Fruit fly (Drosophila melanogaster) whole organism, prepupa: ENCODE data around the gene CG14132.

Experiments used
- CG11294 ChIP-seq: fragments of 200-800 bp; sonication (Bioruptor generic); IDR thresholded peaks from 2 replicates; pipeline ENCODE4 v1.3.6; 2022; ENCODE audit warnings: missing biosample characterization, missing genetic modification characterization
- CG11762 ChIP-seq: fragments of 200-800 bp; sonication (Bioruptor generic); optimal IDR thresholded peaks from 3 replicates; lab custom pipeline; 2016; ENCODE audit warnings: missing biosample characterization, missing genetic modification characterization; ENCODE audit not compliant: insufficient read depth
- CG11902 ChIP-seq: fragments of 200-800 bp; sonication (Bioruptor generic); optimal IDR thresholded peaks from 3 replicates; lab custom pipeline; 2016; ENCODE audit warnings: missing biosample characterization, missing genetic modification characterization
- CG15336 ChIP-seq: fragments of 200-800 bp; sonication (Bioruptor generic); IDR thresholded peaks from 2 replicates; pipeline ENCODE4 v1.3.6; 2022; ENCODE audit warnings: missing biosample characterization, missing genetic modification characterization
- CG1621 ChIP-seq: fragments of 200-800 bp; sonication (Bioruptor generic); optimal IDR thresholded peaks from 3 replicates; lab custom pipeline; 2018; ENCODE audit warnings: missing biosample characterization, mild to moderate bottlenecking, missing genetic modification characterization
- CG16779 ChIP-seq: fragments of 200-800 bp; sonication (Bioruptor generic); optimal IDR thresholded peaks from 3 replicates; lab custom pipeline; 2017; ENCODE audit warnings: missing biosample characterization, mild to moderate bottlenecking, missing genetic modification characterization
- CG34406 ChIP-seq: fragments of 200-800 bp; sonication (Bioruptor generic); optimal IDR thresholded peaks from 3 replicates; lab custom pipeline; 2016; ENCODE audit warnings: missing biosample characterization, missing genetic modification characterization
- CG3919 ChIP-seq: fragments of 200-800 bp; sonication (Bioruptor generic); optimal IDR thresholded peaks from 3 replicates; lab custom pipeline; 2016; ENCODE audit warnings: missing biosample characterization, missing genetic modification characterization
- CG4318 ChIP-seq: fragments of 200-800 bp; sonication (Bioruptor generic); optimal IDR thresholded peaks from 3 replicates; lab custom pipeline; 2017; ENCODE audit warnings: missing biosample characterization, mild to moderate bottlenecking, missing genetic modification characterization
- CG6163 ChIP-seq: fragments of 200-800 bp; sonication (Bioruptor generic); IDR thresholded peaks from 3 replicates; pipeline ENCODE4 v1.3.6; 2022; ENCODE audit warnings: missing biosample characterization, missing genetic modification characterization
- CG6792 ChIP-seq: fragments of 200-800 bp; sonication (Bioruptor generic); optimal IDR thresholded peaks from 3 replicates; lab custom pipeline; 2016; ENCODE audit warnings: missing biosample characterization, missing genetic modification characterization
- CG6808 ChIP-seq: fragments of 200-800 bp; sonication (Bioruptor generic); optimal IDR thresholded peaks from 3 replicates; lab custom pipeline; 2017; ENCODE audit warnings: missing biosample characterization, missing genetic modification characterization, mild to moderate bottlenecking, moderate library complexity, missing genetic modification reagents
- CG6854 ChIP-seq: fragments of 200-800 bp; sonication (Bioruptor generic); optimal IDR thresholded peaks from 2 replicates; lab custom pipeline; 2017; ENCODE audit warnings: missing biosample characterization, mild to moderate bottlenecking, missing genetic modification characterization
- CG8119 ChIP-seq: fragments of 200-800 bp; sonication (Bioruptor generic); IDR thresholded peaks from 3 replicates; pipeline ENCODE4 v1.3.6; 2022; ENCODE audit warnings: missing biosample characterization, missing genetic modification characterization
- CG8319 ChIP-seq: fragments of 200-800 bp; sonication (Bioruptor generic); optimal IDR thresholded peaks from 3 replicates; lab custom pipeline; 2016; ENCODE audit warnings: missing biosample characterization, missing genetic modification characterization
- CG8632 ChIP-seq: fragments of 200-800 bp; sonication (Bioruptor generic); optimal IDR thresholded peaks from 3 replicates; lab custom pipeline; 2016; ENCODE audit warnings: missing biosample characterization, missing genetic modification characterization
- Eip75B ChIP-seq: fragments of 200-800 bp; sonication (Bioruptor generic); optimal IDR thresholded peaks from 3 replicates; lab custom pipeline; 2016; ENCODE audit warnings: missing biosample characterization, missing genetic modification characterization
- Eip78C ChIP-seq: fragments of 200-800 bp; sonication (Bioruptor generic); peaks from one replicate; lab custom pipeline; 2016; ENCODE audit warnings: missing biosample characterization, missing genetic modification characterization
- Eip93F ChIP-seq: fragments of 200-800 bp; sonication (Bioruptor generic); optimal IDR thresholded peaks from 2 replicates; lab custom pipeline; 2016; ENCODE audit warnings: missing biosample characterization, mild to moderate bottlenecking, missing genetic modification characterization
- Ets21C ChIP-seq: fragments of 200-800 bp; sonication (Bioruptor generic); optimal IDR thresholded peaks from 3 replicates; lab custom pipeline; 2016; ENCODE audit warnings: missing biosample characterization, missing genetic modification characterization
- Ets96B ChIP-seq: fragments of 200-800 bp; optimal IDR thresholded peaks from 2 replicates; lab custom pipeline; 2019; ENCODE audit warnings: missing biosample characterization, mild to moderate bottlenecking, missing genetic modification characterization, moderate library complexity
- Lpt ChIP-seq: fragments of 200-800 bp; sonication (Bioruptor generic); optimal IDR thresholded peaks from 3 replicates; lab custom pipeline; 2016; ENCODE audit warnings: missing biosample characterization, missing genetic modification characterization
- Smox ChIP-seq: fragments of 200-800 bp; sonication (Bioruptor generic); optimal IDR thresholded peaks from 3 replicates; lab custom pipeline; 2016; ENCODE audit warnings: missing biosample characterization, missing genetic modification characterization
- Sox102F ChIP-seq: fragments of 200-800 bp; sonication (Bioruptor generic); optimal IDR thresholded peaks from 2 replicates; lab custom pipeline; 2016; ENCODE audit warnings: missing biosample characterization, mild to moderate bottlenecking, missing genetic modification characterization
- Sox14 ChIP-seq: fragments of 200-800 bp; sonication (Bioruptor generic); optimal IDR thresholded peaks from 3 replicates; lab custom pipeline; 2016; ENCODE audit warnings: missing biosample characterization, missing genetic modification characterization
- acj6 ChIP-seq: fragments of 200-800 bp; sonication (Bioruptor generic); optimal IDR thresholded peaks from 3 replicates; lab custom pipeline; 2016; ENCODE audit warnings: missing biosample characterization, missing genetic modification characterization
- cyc ChIP-seq: fragments of 200-800 bp; sonication (Bioruptor generic); optimal IDR thresholded peaks from 3 replicates; lab custom pipeline; 2016; ENCODE audit warnings: missing biosample characterization, missing genetic modification characterization
- dac ChIP-seq: fragments of 200-800 bp; sonication (Bioruptor generic); optimal IDR thresholded peaks from 2 replicates; lab custom pipeline; 2017; ENCODE audit warnings: missing biosample characterization, mild to moderate bottlenecking, missing genetic modification characterization
- eg ChIP-seq: fragments of 200-800 bp; sonication (Bioruptor generic); IDR thresholded peaks from 3 replicates; pipeline ENCODE4 v1.3.6; 2022; ENCODE audit warnings: missing biosample characterization, missing genetic modification characterization
- fd59A ChIP-seq: fragments of 200-800 bp; sonication (Bioruptor generic); optimal IDR thresholded peaks from 2 replicates; lab custom pipeline; 2017; ENCODE audit warnings: missing biosample characterization, mild to moderate bottlenecking, missing genetic modification characterization, missing genetic modification reagents
- fd85E ChIP-seq: fragments of 200-800 bp; sonication (Bioruptor generic); optimal IDR thresholded peaks from 3 replicates; lab custom pipeline; 2016; ENCODE audit warnings: missing biosample characterization, missing genetic modification characterization
- lz ChIP-seq: fragments of 200-800 bp; sonication (Bioruptor generic); optimal IDR thresholded peaks from 3 replicates; lab custom pipeline; 2016; ENCODE audit warnings: missing biosample characterization, missing genetic modification characterization
- net ChIP-seq: fragments of 200-800 bp; sonication (Bioruptor generic); optimal IDR thresholded peaks from 3 replicates; lab custom pipeline; 2016; ENCODE audit warnings: missing biosample characterization, missing genetic modification characterization
- pdm3 ChIP-seq: fragments of 200-800 bp; sonication (Bioruptor generic); optimal IDR thresholded peaks from 3 replicates; lab custom pipeline; 2016; ENCODE audit warnings: missing biosample characterization, missing genetic modification characterization
- salr ChIP-seq, 2 experiments: fragments of 200-800 bp; sonication (Bioruptor generic); optimal IDR thresholded peaks; 3 replicates each; lab custom pipeline; 2016 to 2018; ENCODE audit warnings: missing biosample characterization in 2 of 2, missing genetic modification characterization in 2 of 2, mild to moderate bottlenecking in 1 of 2
- spab ChIP-seq: fragments of 200-800 bp; sonication (Bioruptor generic); optimal IDR thresholded peaks from 2 replicates; lab custom pipeline; 2017; ENCODE audit warnings: missing biosample characterization, mild to moderate bottlenecking, missing genetic modification characterization, missing genetic modification reagents
- ss ChIP-seq, 2 experiments: fragments of 200-800 bp; sonication (Bioruptor generic); optimal IDR thresholded peaks; 2 replicates in 1 of 2; 3 replicates in 1 of 2; lab custom pipeline; 2017 to 2018; ENCODE audit warnings: mild to moderate bottlenecking in 2 of 2, missing biosample characterization in 2 of 2, missing genetic modification characterization in 2 of 2, moderate library complexity in 1 of 2
- topi ChIP-seq: fragments of 200-800 bp; sonication (Bioruptor generic); optimal IDR thresholded peaks from 3 replicates; lab custom pipeline; 2016; ENCODE audit warnings: missing biosample characterization, missing genetic modification characterization
- vri ChIP-seq: fragments of 200-800 bp; sonication (Bioruptor generic); optimal IDR thresholded peaks from 3 replicates; lab custom pipeline; 2016; ENCODE audit warnings: missing biosample characterization, mild to moderate bottlenecking, missing genetic modification characterization

Gene CG14132

DNA sequence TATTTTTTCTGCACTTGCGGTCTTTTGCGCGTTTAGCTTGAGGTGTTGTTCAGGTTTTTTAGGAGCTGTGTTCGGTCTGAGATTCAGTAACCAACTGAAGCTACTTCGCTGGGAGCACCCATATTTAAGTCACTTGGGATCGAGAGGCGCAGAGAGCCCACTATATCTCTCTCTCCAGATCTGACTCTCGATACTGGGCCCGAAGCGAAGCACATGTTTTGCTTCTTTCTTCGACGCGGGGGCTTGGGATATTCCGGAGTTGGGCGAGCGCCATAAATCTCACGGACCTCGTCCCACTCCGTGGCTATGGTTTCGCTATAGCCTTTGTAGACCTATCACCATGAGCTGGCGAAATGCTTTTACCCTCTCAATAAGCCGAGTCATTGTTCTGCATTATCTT is at the start of gene CG14132:
Gene CG14132, minus strand, starts transcription at position 99 of the 400 bp plus-strand sequence.
- peak; percentile 22 for TF ChIP-seq CG3919 (GFP tag; lab: Kevin White, UChicago)
- no peak for TF ChIP-seq CG8319 (GFP tag; lab: Kevin White, UChicago)
- TF ChIP-seq Sox14 (GFP tag; lab: Kevin White, UChicago) = no peak
- no peak for TF ChIP-seq CG11762 (GFP tag; lab: Kevin White, UChicago)
- TF ChIP-seq CG6792 (GFP tag; lab: Kevin White, UChicago) = no peak
- no peak for TF ChIP-seq Eip93F (GFP tag; lab: Kevin White, UChicago)
- TF ChIP-seq CG4318 (GFP tag; lab: Kevin White, UChicago) = no peak
- no peak for TF ChIP-seq lz (GFP tag; lab: Kevin White, UChicago)
- no peak for TF ChIP-seq fd85E (GFP tag; lab: Kevin White, UChicago)
- peak; percentile 13 for TF ChIP-seq CG6808 (GFP tag; lab: Kevin White, UChicago)
- peak; percentile 36 for TF ChIP-seq CG6854 (GFP tag; lab: Kevin White, UChicago)
- no peak for TF ChIP-seq Sox102F (GFP tag; lab: Kevin White, UChicago)
- TF ChIP-seq CG1621 (tag; lab: Kevin White, UChicago) = peak; percentile 91
- 0 out of 2 replicates have a peak, but pooled peaks have one; percentile 28 for TF ChIP-seq CG15336 (GFP tag; lab: Robert Waterston, UW)
- no peak for TF ChIP-seq spab (GFP tag; lab: Kevin White, UChicago)
- peak; percentile 2 for TF ChIP-seq Eip75B (GFP tag; lab: Kevin White, UChicago)
- no peak for TF ChIP-seq CG11902 (GFP tag; lab: Kevin White, UChicago)
- no peak for TF ChIP-seq Smox (GFP tag; lab: Kevin White, UChicago)
- TF ChIP-seq CG11294 (GFP tag; lab: Robert Waterston, UW) = no peak
- 0 out of 3 replicates have a peak, but pooled peaks have one; percentile 31 for TF ChIP-seq CG8119 (GFP tag; lab: Robert Waterston, UW)
- TF ChIP-seq eg (GFP tag; lab: Robert Waterston, UW) = 0 out of 3 replicates have a peak, but pooled peaks have one; percentile 39
- no peak for TF ChIP-seq fd59A
- TF ChIP-seq Eip78C (GFP tag; lab: Kevin White, UChicago) = peak; percentile 31
- no peak for TF ChIP-seq Lpt (GFP tag; lab: Kevin White, UChicago)
- peak; percentile 0 for TF ChIP-seq net
- no peak for TF ChIP-seq topi (GFP tag; lab: Kevin White, UChicago)
- TF ChIP-seq CG8632 (GFP tag; lab: Kevin White, UChicago) = no peak
- TF ChIP-seq CG6163 (GFP tag; lab: Robert Waterston, UW) = no peak
- TF ChIP-seq vri (GFP tag; lab: Kevin White, UChicago) = no peak
- TF ChIP-seq cyc = no peak
- TF ChIP-seq CG34406 (GFP tag; lab: Kevin White, UChicago) = no peak
- no peak for TF ChIP-seq salr (GFP tag; optimal IDR thresholded peaks at IDR 0.05; lab: Kevin White, UChicago)
- TF ChIP-seq Ets21C (GFP tag; lab: Kevin White, UChicago) = no peak
- TF ChIP-seq pdm3 (GFP tag; lab: Kevin White, UChicago) = no peak
- no peak for TF ChIP-seq CG16779 (tag; lab: Kevin White, UChicago)

DNA sequence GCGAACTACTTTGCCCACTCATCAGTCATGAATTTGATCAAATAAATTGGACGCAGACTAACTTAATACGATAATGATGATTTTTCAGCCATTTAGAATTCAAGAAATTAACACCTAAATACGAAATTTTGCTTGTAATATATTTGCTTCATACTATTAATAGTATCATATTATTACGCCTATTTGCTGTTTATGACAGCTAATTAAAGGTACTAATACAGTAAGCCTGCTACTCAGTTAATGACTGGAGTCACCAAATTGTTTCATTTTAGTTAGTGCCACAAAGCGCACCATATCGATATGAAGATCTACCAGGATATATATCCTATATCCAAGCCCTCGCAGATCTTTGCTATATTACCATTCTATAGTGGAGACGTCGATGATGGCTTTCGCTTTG is 35.9 kb upstream of the CG14132 start, which contains the start of gene Gr68a:
Gene Gr68a, plus strand, starts transcription at position 301 of the 400 bp plus-strand sequence.
- no peak for TF ChIP-seq cyc
- TF ChIP-seq ss (GFP tag; optimal IDR thresholded peaks at IDR 0.05; lab: Kevin White, UChicago) = no peak
- no peak for TF ChIP-seq CG34406 (GFP tag; lab: Kevin White, UChicago)
- no peak for TF ChIP-seq Ets96B (tag; lab: Kevin White, UChicago)
- TF ChIP-seq acj6 (GFP tag; lab: Kevin White, UChicago) = no peak

DNA sequence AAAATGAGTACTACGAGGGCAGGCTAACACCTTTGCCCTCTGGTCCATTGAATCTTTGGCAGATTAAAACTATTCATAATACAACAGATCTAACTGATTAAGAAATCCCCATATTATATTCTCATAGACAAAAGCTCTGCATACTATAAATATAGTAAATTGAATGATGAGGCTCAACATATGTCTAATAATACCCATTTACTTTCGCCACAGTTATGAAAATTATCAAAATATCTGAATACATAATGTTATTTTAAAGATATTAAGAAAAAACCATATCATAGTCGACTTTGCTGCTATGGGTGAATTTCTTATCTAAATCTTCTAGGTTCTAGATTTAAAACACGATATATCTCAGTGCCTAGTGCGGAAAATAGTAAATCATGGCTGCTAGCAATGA is 16.8 kb upstream of the CG14132 start, which contains the start of gene CG32087:
Gene CG32087, plus strand, starts transcription at position 301 of the 400 bp plus-strand sequence.
- TF ChIP-seq dac (GFP tag; lab: Kevin White, UChicago) = no peak
